Worm (Caenorhabditis elegans) whole organism, late embryonic: ENCODE measurements around the gene txdc-9.

Experiments used
- C38D4.7 ChIP-seq: fragments of 200-800 bp; sonication (Bioruptor generic); optimal IDR thresholded peaks from 2 replicates; lab custom pipeline; 2018; ENCODE audit warnings: mild to moderate bottlenecking, missing genetic modification characterization, moderate library complexity, missing compliant biosample characterization
- F13H6.1 ChIP-seq: sonication (generic microtip); optimal IDR thresholded peaks from 2 replicates; lab custom pipeline; 2016; ENCODE audit warnings: missing genetic modification characterization, missing compliant biosample characterization
- K02D7.2 ChIP-seq: sonication (generic microtip); optimal IDR thresholded peaks from 2 replicates; lab custom pipeline; 2017; ENCODE audit warnings: mild to moderate bottlenecking, missing genetic modification characterization, missing compliant biosample characterization
- K09A11.1 ChIP-seq: sonication (generic microtip); optimal IDR thresholded peaks from 2 replicates; lab custom pipeline; 2017; ENCODE audit warnings: antibody characterized with exemption, mild to moderate bottlenecking, missing genetic modification characterization, missing compliant biosample characterization; ENCODE audit not compliant: insufficient read depth
- ama-1 ChIP-seq: fragments of 150-350 bp; optimal IDR thresholded peaks from 2 replicates; lab custom pipeline; 2014
- ceh-18 ChIP-seq: sonication (generic microtip); optimal IDR thresholded peaks from 2 replicates; lab custom pipeline; 2016; ENCODE audit warnings: missing genetic modification characterization, missing compliant biosample characterization
- ceh-19 ChIP-seq: fragments of 200-800 bp; sonication (Bioruptor generic); optimal IDR thresholded peaks from 2 replicates; lab custom pipeline; 2018; ENCODE audit warnings: mild to moderate bottlenecking, missing genetic modification characterization, missing compliant biosample characterization
- ceh-2 ChIP-seq: sonication (generic microtip); optimal IDR thresholded peaks from 2 replicates; lab custom pipeline; 2016; ENCODE audit warnings: missing genotype, missing genetic modification characterization, missing compliant biosample characterization
- ceh-22 ChIP-seq: sonication (generic microtip); optimal IDR thresholded peaks from 2 replicates; lab custom pipeline; 2017; ENCODE audit warnings: missing biosample characterization, missing genetic modification characterization
- ceh-24 ChIP-seq: sonication (generic microtip); optimal IDR thresholded peaks from 2 replicates; lab custom pipeline; 2016; ENCODE audit warnings: mild to moderate bottlenecking, missing genetic modification characterization, missing compliant biosample characterization
- ceh-30 ChIP-seq: fragments of 150-350 bp; optimal IDR thresholded peaks from 2 replicates; lab custom pipeline; 2014; ENCODE audit warnings: missing biosample characterization, missing genetic modification characterization
- ceh-31 ChIP-seq: sonication (generic microtip); optimal IDR thresholded peaks from 2 replicates; lab custom pipeline; 2016; ENCODE audit warnings: missing genetic modification characterization, missing compliant biosample characterization
- ceh-34 ChIP-seq: sonication (generic microtip); optimal IDR thresholded peaks from 2 replicates; lab custom pipeline; 2016; ENCODE audit warnings: mild to moderate bottlenecking, missing genetic modification characterization, missing compliant biosample characterization
- ceh-45 ChIP-seq: fragments of 200-800 bp; sonication (Bioruptor generic); IDR thresholded peaks from 2 replicates; pipeline ENCODE4 v1.3.6; 2022; ENCODE audit warnings: missing genetic modification reagents, missing genetic modification characterization, missing compliant biosample characterization
- ceh-6 ChIP-seq: fragments of 200-800 bp; sonication (Bioruptor generic); optimal IDR thresholded peaks from 2 replicates; lab custom pipeline; 2018; ENCODE audit warnings: mild to moderate bottlenecking, missing genetic modification characterization, missing compliant biosample characterization
- ceh-9 ChIP-seq: sonication (generic microtip); optimal IDR thresholded peaks from 2 replicates; lab custom pipeline; 2016; ENCODE audit warnings: mild to moderate bottlenecking, missing genetic modification characterization, inconsistent platforms, missing compliant biosample characterization
- che-1 ChIP-seq: sonication (generic microtip); optimal IDR thresholded peaks from 2 replicates; lab custom pipeline; 2016; ENCODE audit warnings: mild to moderate bottlenecking, missing genetic modification characterization, missing compliant biosample characterization
- dve-1 ChIP-seq: sonication (generic microtip); optimal IDR thresholded peaks from 2 replicates; lab custom pipeline; 2017; ENCODE audit warnings: antibody characterized with exemption, mild to moderate bottlenecking, missing genetic modification characterization, missing compliant biosample characterization
- elt-2 ChIP-seq: sonication (generic microtip); optimal IDR thresholded peaks from 2 replicates; lab custom pipeline; 2016; ENCODE audit warnings: missing genetic modification reagents, missing genetic modification characterization, missing compliant biosample characterization
- elt-4 ChIP-seq: sonication (generic microtip); optimal IDR thresholded peaks from 2 replicates; lab custom pipeline; 2016; ENCODE audit warnings: missing genetic modification characterization, missing compliant biosample characterization
- eyg-1 ChIP-seq: sonication (generic microtip); optimal IDR thresholded peaks from 2 replicates; lab custom pipeline; 2016; ENCODE audit warnings: missing genotype, missing genetic modification characterization, missing compliant biosample characterization
- fax-1 ChIP-seq: sonication (generic microtip); optimal IDR thresholded peaks from 2 replicates; lab custom pipeline; 2016; ENCODE audit warnings: missing genotype, missing genetic modification characterization, missing compliant biosample characterization
- fkh-10 ChIP-seq: fragments of 150-350 bp; optimal IDR thresholded peaks from 2 replicates; lab custom pipeline; 2014; ENCODE audit warnings: missing biosample characterization, missing genetic modification reagents, missing genetic modification characterization
- fkh-6 ChIP-seq: sonication (generic microtip); optimal IDR thresholded peaks from 2 replicates; lab custom pipeline; 2016; ENCODE audit warnings: missing genetic modification characterization, missing compliant biosample characterization
- hlh-13 ChIP-seq: fragments of 200-800 bp; sonication (Bioruptor generic); optimal IDR thresholded peaks from 2 replicates; lab custom pipeline; 2018; ENCODE audit warnings: mild to moderate bottlenecking, missing genetic modification characterization, missing compliant biosample characterization
- hlh-15 ChIP-seq: sonication (generic microtip); optimal IDR thresholded peaks from 2 replicates; lab custom pipeline; 2016; ENCODE audit warnings: missing genetic modification characterization, missing compliant biosample characterization
- hlh-30 ChIP-seq: sonication (generic microtip); optimal IDR thresholded peaks from 2 replicates; lab custom pipeline; 2017; ENCODE audit warnings: antibody characterized with exemption, missing genetic modification characterization, missing compliant biosample characterization; ENCODE audit not compliant: insufficient read depth
- hlh-6 ChIP-seq: sonication (generic microtip); optimal IDR thresholded peaks from 2 replicates; lab custom pipeline; 2016; ENCODE audit warnings: missing genotype, missing genetic modification characterization, missing compliant biosample characterization
- hlh-8 ChIP-seq: sonication (generic microtip); optimal IDR thresholded peaks from 2 replicates; lab custom pipeline; 2016; ENCODE audit warnings: missing genotype, missing genetic modification characterization, missing compliant biosample characterization
- lin-11 ChIP-seq: fragments of 200-800 bp; sonication (Bioruptor generic); optimal IDR thresholded peaks from 2 replicates; lab custom pipeline; 2018; ENCODE audit warnings: mild to moderate bottlenecking, missing genetic modification characterization, missing compliant biosample characterization
- madf-2 ChIP-seq: sonication (generic microtip); optimal IDR thresholded peaks from 2 replicates; lab custom pipeline; 2017; ENCODE audit warnings: missing genetic modification characterization, missing compliant biosample characterization
- mec-3 ChIP-seq: sonication (generic microtip); optimal IDR thresholded peaks from 2 replicates; lab custom pipeline; 2016; ENCODE audit warnings: borderline replicate concordance, missing genetic modification characterization, missing compliant biosample characterization
- nfya-1 ChIP-seq: sonication (generic microtip); optimal IDR thresholded peaks from 2 replicates; lab custom pipeline; 2017; ENCODE audit warnings: missing genetic modification characterization, mild to moderate bottlenecking, missing compliant biosample characterization, antibody characterized with exemption, moderate library complexity
- nhr-11 ChIP-seq: fragments of 150-350 bp; optimal IDR thresholded peaks from 2 replicates; lab custom pipeline; 2014; ENCODE audit warnings: missing biosample characterization, missing genetic modification characterization
- nhr-232 ChIP-seq: sonication (generic microtip); optimal IDR thresholded peaks from 2 replicates; lab custom pipeline; 2016; ENCODE audit warnings: missing genetic modification characterization, missing compliant biosample characterization
- npax-4 ChIP-seq: sonication (generic microtip); optimal IDR thresholded peaks from 2 replicates; lab custom pipeline; 2016; ENCODE audit warnings: missing genetic modification characterization, missing compliant biosample characterization
- odd-2 ChIP-seq: sonication (generic microtip); optimal IDR thresholded peaks from 2 replicates; lab custom pipeline; 2017; ENCODE audit warnings: antibody characterized with exemption, mild to moderate bottlenecking, missing genetic modification characterization, missing compliant biosample characterization
- pag-3 ChIP-seq: sonication (generic microtip); optimal IDR thresholded peaks from 2 replicates; lab custom pipeline; 2016; ENCODE audit warnings: missing compliant biosample characterization, missing genetic modification characterization, borderline replicate concordance
- pax-1 ChIP-seq: fragments of 150-350 bp; optimal IDR thresholded peaks from 2 replicates; lab custom pipeline; 2014; ENCODE audit warnings: missing biosample characterization, missing genetic modification characterization
- pha-2 ChIP-seq: sonication (generic microtip); optimal IDR thresholded peaks from 2 replicates; lab custom pipeline; 2017; ENCODE audit warnings: mild to moderate bottlenecking, missing genetic modification characterization, missing compliant biosample characterization
- pqm-1 ChIP-seq: sonication (generic microtip); optimal IDR thresholded peaks from 2 replicates; lab custom pipeline; 2016; ENCODE audit warnings: missing genetic modification characterization, missing compliant biosample characterization
- pros-1 ChIP-seq: fragments of 150-350 bp; optimal IDR thresholded peaks from 2 replicates; lab custom pipeline; 2014; ENCODE audit warnings: missing biosample characterization, missing genetic modification reagents, missing genetic modification characterization
- sdc-2 ChIP-seq: sonication (generic microtip); optimal IDR thresholded peaks from 2 replicates; lab custom pipeline; 2016; ENCODE audit warnings: missing genotype, missing genetic modification characterization, missing compliant biosample characterization
- sox-2 ChIP-seq: fragments of 200-800 bp; sonication (Bioruptor generic); IDR thresholded peaks from 2 replicates; pipeline ENCODE4 v1.3.6; 2022; ENCODE audit warnings: missing genetic modification reagents, missing genetic modification characterization, missing compliant biosample characterization
- sox-4 ChIP-seq: sonication (generic microtip); optimal IDR thresholded peaks from 2 replicates; lab custom pipeline; 2017; ENCODE audit warnings: mild to moderate bottlenecking, missing genetic modification characterization, inconsistent platforms, missing compliant biosample characterization
- syd-9 ChIP-seq: sonication (generic microtip); optimal IDR thresholded peaks from 2 replicates; lab custom pipeline; 2016; ENCODE audit warnings: mild to moderate bottlenecking, missing genetic modification characterization, moderate library complexity, missing compliant biosample characterization
- tbx-7 ChIP-seq: sonication (generic microtip); optimal IDR thresholded peaks from 2 replicates; lab custom pipeline; 2016; ENCODE audit warnings: missing genotype, missing genetic modification characterization, missing compliant biosample characterization
- ttx-3 ChIP-seq: sonication (generic microtip); optimal IDR thresholded peaks from 2 replicates; lab custom pipeline; 2016; ENCODE audit warnings: missing genetic modification reagents, missing genetic modification characterization, missing compliant biosample characterization
- unc-3 ChIP-seq, 2 experiments: fragments of 200-800 bp in 1 of 2; sonication (Bioruptor generic) in 1 of 2; sonication (generic microtip) in 1 of 2; conservative IDR thresholded peaks in 1 of 2; optimal IDR thresholded peaks in 1 of 2; 2 replicates each; pipeline versions ENCODE4 v1.3.6 to Lab custom; 2016 to 2022; ENCODE audit warnings: missing compliant biosample characterization in 2 of 2, missing genetic modification characterization in 2 of 2, missing genetic modification reagents in 1 of 2
- unc-42 ChIP-seq: sonication (generic microtip); optimal IDR thresholded peaks from 2 replicates; lab custom pipeline; 2016; ENCODE audit warnings: missing genotype, missing genetic modification characterization, missing compliant biosample characterization
- unc-55 ChIP-seq: sonication (generic microtip); optimal IDR thresholded peaks from 2 replicates; lab custom pipeline; 2017; ENCODE audit warnings: missing biosample characterization, missing genetic modification reagents, missing genetic modification characterization
- zip-5 ChIP-seq: sonication (generic microtip); optimal IDR thresholded peaks from 2 replicates; lab custom pipeline; 2016; ENCODE audit warnings: missing genetic modification characterization, missing compliant biosample characterization
- ztf-16 ChIP-seq: sonication (generic microtip); optimal IDR thresholded peaks from 2 replicates; lab custom pipeline; 2017; ENCODE audit warnings: missing genetic modification characterization, missing compliant biosample characterization

The txdc-9 gene

ce11 chrIII:6431766-6432228 lies at the start of gene txdc-9, which contains the start of gene mrps-17:
Gene txdc-9 (plus strand): TSS chrIII:6432178.
Gene mrps-17 (minus strand): TSS chrIII:6431798.
- no peak for TF ChIP-seq pha-2 (tag; lab: Kevin White, UChicago)
- TF ChIP-seq ceh-24 (tag; lab: Kevin White, UChicago) = no peak
- no peak for TF ChIP-seq hlh-8
- no peak for TF ChIP-seq zip-5 (tag; lab: Kevin White, UChicago)
- TF ChIP-seq ceh-31 (tag; lab: Kevin White, UChicago) = peak; percentile 66
- TF ChIP-seq pqm-1 (tag; lab: Kevin White, UChicago) = no peak
- TF ChIP-seq nhr-232 = no peak
- no peak for TF ChIP-seq odd-2
- no peak for TF ChIP-seq syd-9 (tag; lab: Kevin White, UChicago)
- no peak for TF ChIP-seq sox-2 (GFP tag; lab: Robert Waterston, UW)
- TF ChIP-seq pag-3 (tag; lab: Kevin White, UChicago) = no peak
- no peak for TF ChIP-seq fkh-10 (GFP tag; lab: Kevin White, UChicago)
- TF ChIP-seq ztf-16 = no peak
- TF ChIP-seq hlh-6 = no peak
- TF ChIP-seq ceh-6 (GFP tag; lab: Kevin White, UChicago) = no peak
- peak; percentile 27 for TF ChIP-seq unc-55 (GFP tag; lab: Kevin White, UChicago)
- peak; percentile 21 for TF ChIP-seq ceh-2 (tag; lab: Kevin White, UChicago)
- TF ChIP-seq nfya-1 = peak; percentile 65
- TF ChIP-seq dve-1 (tag; lab: Kevin White, UChicago) = no peak
- TF ChIP-seq unc-3 (GFP tag; conservative IDR thresholded peaks at IDR 0.05; lab: Robert Waterston, UW) = no peak
- no peak for TF ChIP-seq unc-3 (tag; optimal IDR thresholded peaks at IDR 0.05; lab: Kevin White, UChicago)
- TF ChIP-seq ceh-30 = no peak
- TF ChIP-seq ceh-22 (tag; lab: Kevin White, UChicago) = no peak
- no peak for TF ChIP-seq lin-11 (tag; lab: Kevin White, UChicago)
- no peak for TF ChIP-seq ceh-19
- no peak for TF ChIP-seq elt-2 (tag; lab: Kevin White, UChicago)
- TF ChIP-seq sdc-2 = no peak
- TF ChIP-seq madf-2 = no peak
- no peak for TF ChIP-seq fax-1 (tag; lab: Kevin White, UChicago)
- no peak for TF ChIP-seq F13H6.1
- TF ChIP-seq sox-4 (tag; lab: Kevin White, UChicago) = no peak
- TF ChIP-seq hlh-30 = no peak
- TF ChIP-seq ceh-18 (tag; lab: Kevin White, UChicago) = no peak
- peak; percentile 99 for TF ChIP-seq unc-42 (tag; lab: Kevin White, UChicago)
- TF ChIP-seq npax-4 = no peak
- no peak for TF ChIP-seq tbx-7 (tag; lab: Kevin White, UChicago)
- TF ChIP-seq elt-4 = no peak
- TF ChIP-seq pax-1 (tag; lab: Kevin White, UChicago) = no peak
- TF ChIP-seq hlh-13 = no peak
- no peak for TF ChIP-seq ama-1 (lab: Kevin White, UChicago)
- peak; percentile 31 for TF ChIP-seq ceh-34 (tag; lab: Kevin White, UChicago)
- no peak for TF ChIP-seq nhr-11 (tag; lab: Kevin White, UChicago)
- TF ChIP-seq eyg-1 (tag; lab: Kevin White, UChicago) = no peak
- TF ChIP-seq ceh-9 (tag; lab: Kevin White, UChicago) = no peak
- TF ChIP-seq K02D7.2 (tag; lab: Kevin White, UChicago) = no peak
- no peak for TF ChIP-seq mec-3 (tag; lab: Kevin White, UChicago)
- no peak for TF ChIP-seq ceh-45 (GFP tag; lab: Robert Waterston, UW)
- TF ChIP-seq ttx-3 (tag; lab: Kevin White, UChicago) = no peak
- TF ChIP-seq C38D4.7 (GFP tag; lab: Kevin White, UChicago) = no peak
- no peak for TF ChIP-seq pros-1 (tag; lab: Kevin White, UChicago)
- TF ChIP-seq che-1 (tag; lab: Kevin White, UChicago) = no peak
- no peak for TF ChIP-seq hlh-15 (tag; lab: Kevin White, UChicago)
- TF ChIP-seq fkh-6 (tag; lab: Kevin White, UChicago) = no peak
- TF ChIP-seq K09A11.1 (tag; lab: Kevin White, UChicago) = no peak
